Fruit fly (Drosophila melanogaster) whole organism, wandering third instar larva: ENCODE data around the gene sds22.

ENCODE experiments used
- Abd-B ChIP-seq: fragments of >200 bp; optimal IDR thresholded peaks from 2 replicates; lab custom pipeline; 2017; ENCODE audit warnings: missing biosample characterization, missing genetic modification characterization
- CG32264 ChIP-seq: fragments of 200-800 bp; sonication (Bioruptor generic); optimal IDR thresholded peaks from 2 replicates; lab custom pipeline; 2016; ENCODE audit warnings: missing biosample characterization, missing genetic modification characterization
- CG9705 ChIP-seq: fragments of 200-800 bp; sonication (Bioruptor generic); optimal IDR thresholded peaks from 2 replicates; lab custom pipeline; 2018; ENCODE audit warnings: missing biosample characterization, mild to moderate bottlenecking, missing genetic modification characterization
- CrebA ChIP-seq: fragments of 200-800 bp; sonication (Bioruptor generic); optimal IDR thresholded peaks from 2 replicates; lab custom pipeline; 2016; ENCODE audit warnings: missing biosample characterization, mild to moderate bottlenecking, missing genetic modification characterization, borderline replicate concordance
- Dif ChIP-seq: fragments of 200-275, 200-300 bp; sonication (Bioruptor generic); optimal IDR thresholded peaks from 2 replicates; lab custom pipeline; 2018; ENCODE audit warnings: missing biosample characterization, missing genetic modification characterization; ENCODE audit not compliant: partially characterized antibody
- GATAd ChIP-seq: sonication (Bioruptor generic); optimal IDR thresholded peaks from 2 replicates; lab custom pipeline; 2016; ENCODE audit warnings: missing biosample characterization, missing genetic modification characterization
- HLH106 ChIP-seq: fragments of 200-800 bp; optimal IDR thresholded peaks from 3 replicates; lab custom pipeline; 2019; ENCODE audit warnings: missing biosample characterization, mild to moderate bottlenecking, missing genetic modification characterization, moderate library complexity
- Hnf4 ChIP-seq: fragments of 200-800 bp; sonication (Bioruptor generic); optimal IDR thresholded peaks from 2 replicates; lab custom pipeline; 2016; ENCODE audit warnings: missing biosample characterization, mild to moderate bottlenecking, missing genetic modification characterization
- Hr78 ChIP-seq: fragments of >200 bp; optimal IDR thresholded peaks from 2 replicates; lab custom pipeline; 2017; ENCODE audit warnings: missing biosample characterization, missing genetic modification characterization
- Mio ChIP-seq: sonication (Bioruptor generic); optimal IDR thresholded peaks from 2 replicates; lab custom pipeline; 2016; ENCODE audit warnings: missing biosample characterization, missing genetic modification characterization
- Myc ChIP-seq: fragments of >200 bp; optimal IDR thresholded peaks from 2 replicates; lab custom pipeline; 2017
- N ChIP-seq: fragments of >200 bp; optimal IDR thresholded peaks from 2 replicates; lab custom pipeline; 2018; ENCODE audit warnings: missing biosample characterization, missing external identifiers, missing genetic modification characterization
- OdsH ChIP-seq: fragments of 200-800 bp; sonication (Bioruptor generic); optimal IDR thresholded peaks from 2 replicates; lab custom pipeline; 2016; ENCODE audit warnings: missing biosample characterization, mild to moderate bottlenecking, missing genetic modification characterization
- Rel ChIP-seq, 2 experiments: fragments of 200-800 bp; sonication (Bioruptor generic) in 1 of 2; optimal IDR thresholded peaks; 2 replicates in 1 of 2; 3 replicates in 1 of 2; lab custom pipeline; 2016 to 2019; ENCODE audit warnings: mild to moderate bottlenecking in 2 of 2, missing biosample characterization in 2 of 2, missing genetic modification characterization in 2 of 2, moderate library complexity in 1 of 2
- Vsx2 ChIP-seq: fragments of 200-300, 225-300 bp; sonication (Bioruptor generic); optimal IDR thresholded peaks from 2 replicates; lab custom pipeline; 2018; ENCODE audit warnings: missing biosample characterization, missing genetic modification characterization; ENCODE audit not compliant: partially characterized antibody
- br ChIP-seq: fragments of 200-800 bp; sonication (Bioruptor generic); optimal IDR thresholded peaks from 2 replicates; lab custom pipeline; 2016; ENCODE audit warnings: missing biosample characterization, missing genetic modification characterization
- brk ChIP-seq: fragments of 200-800 bp; sonication (Bioruptor generic); optimal IDR thresholded peaks from 2 replicates; lab custom pipeline; 2016; ENCODE audit warnings: missing biosample characterization, mild to moderate bottlenecking, missing genetic modification characterization
- dl ChIP-seq, 2 experiments: fragments of 175-275, 200-275 bp in 1 of 2; fragments of 200-275 bp in 1 of 2; sonication (Bioruptor generic); optimal IDR thresholded peaks; lab custom pipeline; 2018; ENCODE audit warnings: mild to moderate bottlenecking in 2 of 2, missing biosample characterization in 2 of 2, missing genetic modification characterization in 2 of 2, moderate library complexity in 2 of 2; ENCODE audit not compliant: partially characterized antibody in 2 of 2, insufficient read depth in 1 of 2
- dmrt93B ChIP-seq: fragments of 200-800 bp; sonication (Bioruptor generic); optimal IDR thresholded peaks from 2 replicates; lab custom pipeline; 2018; ENCODE audit warnings: missing biosample characterization, mild to moderate bottlenecking, missing genetic modification characterization
- dsf ChIP-seq: sonication (Bioruptor generic); optimal IDR thresholded peaks from 2 replicates; lab custom pipeline; 2016; ENCODE audit warnings: missing biosample characterization, missing genetic modification characterization, borderline replicate concordance
- foxo ChIP-seq, 2 experiments: fragments of 200-800 bp; sonication (Bioruptor generic); optimal IDR thresholded peaks; 2 replicates in 1 of 2; 3 replicates in 1 of 2; lab custom pipeline; 2016 to 2017; ENCODE audit warnings: missing biosample characterization in 2 of 2, missing genetic modification characterization in 2 of 2
- fru ChIP-seq: fragments of 200-800 bp; sonication (Bioruptor generic); optimal IDR thresholded peaks from 3 replicates; lab custom pipeline; 2016; ENCODE audit warnings: missing biosample characterization, mild to moderate bottlenecking, missing genetic modification characterization
- jim ChIP-seq: fragments of 175-275, 200-325 bp; sonication (Bioruptor generic); optimal IDR thresholded peaks from 2 replicates; lab custom pipeline; 2016; ENCODE audit warnings: missing biosample characterization, mild to moderate bottlenecking, missing genetic modification characterization
- psq ChIP-seq: fragments of 200-800 bp; sonication (Bioruptor generic); optimal IDR thresholded peaks from 3 replicates; lab custom pipeline; 2017; ENCODE audit warnings: missing biosample characterization, mild to moderate bottlenecking, missing genetic modification characterization, moderate library complexity
- rgr ChIP-seq: fragments of 200-800 bp; sonication (Bioruptor generic); optimal IDR thresholded peaks from 3 replicates; lab custom pipeline; 2016; ENCODE audit warnings: missing biosample characterization, mild to moderate bottlenecking, missing genetic modification characterization
- sage ChIP-seq: fragments of 200-800 bp; sonication (Bioruptor generic); optimal IDR thresholded peaks from 2 replicates; lab custom pipeline; 2016; ENCODE audit warnings: missing biosample characterization, mild to moderate bottlenecking, missing genetic modification characterization
- sv ChIP-seq: fragments of 200-800 bp; sonication (Bioruptor generic); optimal IDR thresholded peaks from 3 replicates; lab custom pipeline; 2016; ENCODE audit warnings: missing biosample characterization, missing genetic modification characterization
- tai ChIP-seq: sonication (Bioruptor generic); optimal IDR thresholded peaks from 2 replicates; lab custom pipeline; 2016; ENCODE audit warnings: missing biosample characterization, missing genetic modification characterization
- usp ChIP-seq: fragments of >200 bp; optimal IDR thresholded peaks from 2 replicates; lab custom pipeline; 2017; ENCODE audit warnings: missing biosample characterization, missing genetic modification characterization
- woc ChIP-seq: sonication (Bioruptor generic); optimal IDR thresholded peaks from 2 replicates; lab custom pipeline; 2016; ENCODE audit warnings: missing biosample characterization, mild to moderate bottlenecking, missing genetic modification characterization

The sds22 gene

dm6 chr3R:17359370-17359769 is 32.0 kb upstream of the sds22 start:
- TF ChIP-seq dl (GFP tag; optimal IDR thresholded peaks at IDR 0.05; lab: Kevin White, UChicago; ENCODE audit: insufficient read depth in 1 of 2, partially characterized antibody in 2 of 2) = no peak
- TF ChIP-seq N (GFP tag; lab: Kevin White, UChicago) = no peak
- TF ChIP-seq sv = no peak
- TF ChIP-seq OdsH (GFP tag; lab: Kevin White, UChicago) = no peak
- TF ChIP-seq Vsx2 (GFP tag; lab: Kevin White, UChicago) = no peak
- no peak for TF ChIP-seq brk (GFP tag; lab: Kevin White, UChicago)
- TF ChIP-seq woc = no peak
- no peak for TF ChIP-seq dmrt93B
- no peak for TF ChIP-seq sage (GFP tag; lab: Kevin White, UChicago)
- no peak for TF ChIP-seq HLH106
- TF ChIP-seq usp (GFP tag; lab: Kevin White, UChicago) = no peak
- no peak for TF ChIP-seq foxo (GFP tag; optimal IDR thresholded peaks at IDR 0.05; lab: Kevin White, UChicago)
- TF ChIP-seq Abd-B (GFP tag; lab: Kevin White, UChicago) = no peak
- TF ChIP-seq br (GFP tag; lab: Kevin White, UChicago) = no peak
- TF ChIP-seq jim = no peak
- TF ChIP-seq CG9705 (GFP tag; lab: Kevin White, UChicago) = no peak
- no peak for TF ChIP-seq GATAd (GFP tag; lab: Kevin White, UChicago)
- TF ChIP-seq CG32264 (GFP tag; lab: Kevin White, UChicago) = no peak
- no peak for TF ChIP-seq rgr (GFP tag; lab: Kevin White, UChicago)
- TF ChIP-seq Hr78 (GFP tag; lab: Kevin White, UChicago) = no peak

dm6 chr3R:17366023-17366422 is 25.4 kb upstream of the sds22 start, which contains the start of gene beat-IIa:
Gene beat-IIa (minus strand): TSS chr3R:17366119.
- no peak for TF ChIP-seq tai (GFP tag; lab: Kevin White, UChicago)
- TF ChIP-seq Myc (lab: Kevin White, UChicago) = no peak
- TF ChIP-seq psq (GFP tag; lab: Kevin White, UChicago) = no peak
- TF ChIP-seq N (GFP tag; lab: Kevin White, UChicago) = no peak
- TF ChIP-seq CrebA (GFP tag; lab: Kevin White, UChicago) = no peak
- no peak for TF ChIP-seq Mio (GFP tag; lab: Kevin White, UChicago)
- no peak for TF ChIP-seq foxo (GFP tag; optimal IDR thresholded peaks at IDR 0.05; lab: Kevin White, UChicago)

- no peak for TF ChIP-seq tai (GFP tag; lab: Kevin White, UChicago)
- no peak for TF ChIP-seq OdsH (GFP tag; lab: Kevin White, UChicago)
- no peak for TF ChIP-seq foxo (GFP tag; optimal IDR thresholded peaks at IDR 0.05; lab: Kevin White, UChicago)
Measured at dm6 chr3R:17371094-17371493, 20.3 kb upstream of the sds22 start.

- TF ChIP-seq dl (GFP tag; optimal IDR thresholded peaks at IDR 0.05; lab: Kevin White, UChicago; ENCODE audit: insufficient read depth in 1 of 2, partially characterized antibody in 2 of 2) = peak in 1 of 2 experiments; percentile 39
- no peak for TF ChIP-seq Abd-B (GFP tag; lab: Kevin White, UChicago)
- TF ChIP-seq Mio (GFP tag; lab: Kevin White, UChicago) = no peak
- TF ChIP-seq dsf (GFP tag; lab: Kevin White, UChicago) = no peak
- TF ChIP-seq Dif (GFP tag; lab: Kevin White, UChicago) = peak; percentile 18
Measured at dm6 chr3R:17377503-17377902, 13.9 kb upstream of the sds22 start.

- TF ChIP-seq HLH106 (peak; percentile 36), fru (peak; percentile 8), foxo (GFP tag; optimal IDR thresholded peaks at IDR 0.05; lab: Kevin White, UChicago) (peak in 1 of 2 experiments; percentile 47), Dif (GFP tag; lab: Kevin White, UChicago) (no peak), tai (GFP tag; lab: Kevin White, UChicago) (no peak), Hr78 (GFP tag; lab: Kevin White, UChicago) (no peak)
Measured at dm6 chr3R:17379051-17379450, 12.3 kb upstream of the sds22 start.

dm6 chr3R:17379742-17380141 is 11.7 kb upstream of the sds22 start, which contains the start of gene lute:
Gene lute (plus strand): TSS chr3R:17379944.
- no peak for TF ChIP-seq Rel (GFP tag; optimal IDR thresholded peaks at IDR 0.05; lab: Kevin White, UChicago)
- no peak for TF ChIP-seq Rel (tag; optimal IDR thresholded peaks at IDR 0.05; lab: Kevin White, UChicago)
- peak; percentile 25 for TF ChIP-seq Vsx2 (GFP tag; lab: Kevin White, UChicago)
- TF ChIP-seq foxo (GFP tag; optimal IDR thresholded peaks at IDR 0.05; lab: Kevin White, UChicago) = no peak
- TF ChIP-seq Hnf4 (GFP tag; lab: Kevin White, UChicago) = no peak
- peak; percentile 21 for TF ChIP-seq fru
- peak; percentile 21 for TF ChIP-seq CrebA (GFP tag; lab: Kevin White, UChicago)
